Fruit fly (Drosophila melanogaster) whole organism, wandering third instar larva: ENCODE data around the gene CG10226.

Experiments
- Abd-B ChIP-seq: fragments of >200 bp; optimal IDR thresholded peaks from 2 replicates; lab custom pipeline; 2017; ENCODE audit warnings: missing biosample characterization, missing genetic modification characterization
- Hr78 ChIP-seq: fragments of >200 bp; optimal IDR thresholded peaks from 2 replicates; lab custom pipeline; 2017; ENCODE audit warnings: missing biosample characterization, missing genetic modification characterization
- jim ChIP-seq: fragments of 175-275, 200-325 bp; sonication (Bioruptor generic); optimal IDR thresholded peaks from 2 replicates; lab custom pipeline; 2016; ENCODE audit warnings: missing biosample characterization, mild to moderate bottlenecking, missing genetic modification characterization
- psq ChIP-seq: fragments of 200-800 bp; sonication (Bioruptor generic); optimal IDR thresholded peaks from 3 replicates; lab custom pipeline; 2017; ENCODE audit warnings: missing biosample characterization, mild to moderate bottlenecking, missing genetic modification characterization, moderate library complexity
- rgr ChIP-seq: fragments of 200-800 bp; sonication (Bioruptor generic); optimal IDR thresholded peaks from 3 replicates; lab custom pipeline; 2016; ENCODE audit warnings: missing biosample characterization, mild to moderate bottlenecking, missing genetic modification characterization
- usp ChIP-seq: fragments of >200 bp; optimal IDR thresholded peaks from 2 replicates; lab custom pipeline; 2017; ENCODE audit warnings: missing biosample characterization, missing genetic modification characterization

- TF ChIP-seq psq (no peak), Hr78 (GFP tag; lab: Kevin White, UChicago) (no peak), Abd-B (GFP tag; lab: Kevin White, UChicago) (no peak), usp (no peak), jim (GFP tag; lab: Kevin White, UChicago) (no peak), rgr (no peak)
Observed at dm6 chr3L:6254427-6255105, 14.7 kb upstream of the CG10226 start.
